Worm (Caenorhabditis elegans) whole organism, late embryonic: ENCODE results near the gene F46C8.1.

Source experiments
- F13H6.1 ChIP-seq: sonication (generic microtip); optimal IDR thresholded peaks from 2 replicates; lab custom pipeline; 2016; ENCODE audit warnings: missing genetic modification characterization, missing compliant biosample characterization
- K09A11.1 ChIP-seq: sonication (generic microtip); optimal IDR thresholded peaks from 2 replicates; lab custom pipeline; 2017; ENCODE audit warnings: antibody characterized with exemption, mild to moderate bottlenecking, missing genetic modification characterization, missing compliant biosample characterization; ENCODE audit not compliant: insufficient read depth
- ahr-1 ChIP-seq: sonication (generic microtip); optimal IDR thresholded peaks from 2 replicates; lab custom pipeline; 2016; ENCODE audit warnings: missing genetic modification characterization, missing compliant biosample characterization
- ama-1 ChIP-seq: fragments of 150-350 bp; optimal IDR thresholded peaks from 2 replicates; lab custom pipeline; 2014
- ceh-34 ChIP-seq: sonication (generic microtip); optimal IDR thresholded peaks from 2 replicates; lab custom pipeline; 2016; ENCODE audit warnings: mild to moderate bottlenecking, missing genetic modification characterization, missing compliant biosample characterization
- ceh-48 ChIP-seq: sonication (generic microtip); optimal IDR thresholded peaks from 2 replicates; lab custom pipeline; 2016; ENCODE audit warnings: missing genetic modification characterization, inconsistent platforms, missing compliant biosample characterization
- ceh-6 ChIP-seq: fragments of 200-800 bp; sonication (Bioruptor generic); optimal IDR thresholded peaks from 2 replicates; lab custom pipeline; 2018; ENCODE audit warnings: mild to moderate bottlenecking, missing genetic modification characterization, missing compliant biosample characterization
- che-1 ChIP-seq: sonication (generic microtip); optimal IDR thresholded peaks from 2 replicates; lab custom pipeline; 2016; ENCODE audit warnings: mild to moderate bottlenecking, missing genetic modification characterization, missing compliant biosample characterization
- npax-4 ChIP-seq: sonication (generic microtip); optimal IDR thresholded peaks from 2 replicates; lab custom pipeline; 2016; ENCODE audit warnings: missing genetic modification characterization, missing compliant biosample characterization
- pha-4 ChIP-seq: fragments of 150-350 bp; optimal IDR thresholded peaks from 2 replicates; lab custom pipeline; 2018; ENCODE audit warnings: missing biosample characterization, missing genetic modification reagents, missing genetic modification characterization
- pqm-1 ChIP-seq: sonication (generic microtip); optimal IDR thresholded peaks from 2 replicates; lab custom pipeline; 2016; ENCODE audit warnings: missing genetic modification characterization, missing compliant biosample characterization
- ttx-3 ChIP-seq: sonication (generic microtip); optimal IDR thresholded peaks from 2 replicates; lab custom pipeline; 2016; ENCODE audit warnings: missing genetic modification reagents, missing genetic modification characterization, missing compliant biosample characterization
- zip-5 ChIP-seq: sonication (generic microtip); optimal IDR thresholded peaks from 2 replicates; lab custom pipeline; 2016; ENCODE audit warnings: missing genetic modification characterization, missing compliant biosample characterization

ce11 chrX:7536869-7537268 lies 11.4 kb upstream of the F46C8.1 start:
- TF ChIP-seq zip-5 (tag; lab: Kevin White, UChicago) (no peak), ceh-48 (tag; lab: Kevin White, UChicago) (no peak), npax-4 (tag; lab: Kevin White, UChicago) (no peak), K09A11.1 (tag; lab: Kevin White, UChicago) (no peak), ceh-6 (GFP tag; lab: Kevin White, UChicago) (no peak), ama-1 (lab: Kevin White, UChicago) (no peak), ceh-34 (tag; lab: Kevin White, UChicago) (no peak), che-1 (tag; lab: Kevin White, UChicago) (no peak), ttx-3 (tag; lab: Kevin White, UChicago) (no peak), pqm-1 (no peak), F13H6.1 (tag; lab: Kevin White, UChicago) (no peak), ahr-1 (no peak), pha-4 (tag; lab: Kevin White, UChicago) (no peak)
